In genomic region chr3R:21269923-21270322, dm6 we compare ENCODE assay signal across 1 fruit fly cellular context.
TF ChIP-seq lines count a peak whose summit lies in the region.

TSS of gene AP-2sigma (minus strand) at chr3R:21270075.
TSS of gene Idi (plus strand) at chr3R:21270126.

TF ChIP-seq in whole organism, embryonic, 481 proteins besides CTCF, POLR2A, EP300 and RAD21 (continued from another document and continues in another):
- TF ChIP-seq Optix (GFP tag; IDR thresholded peaks at IDR 0.05; lab: Robert Waterston, UW) (no peak), slp2 (GFP tag; optimal IDR thresholded peaks at IDR 0.05; lab: Kevin White, UChicago) (no peak), CG3847 (GFP tag; IDR thresholded peaks at IDR 0.05; lab: Robert Waterston, UW) (peak; percentile 89), az2 (GFP tag; optimal IDR thresholded peaks at IDR 0.05; lab: Kevin White, UChicago) (no peak), CG13775 (GFP tag; optimal IDR thresholded peaks at IDR 0.05; lab: Kevin White, UChicago) (peak; percentile 0), NfI (GFP tag; optimal IDR thresholded peaks at IDR 0.05; lab: Kevin White, UChicago) (peak; percentile 20), CG17385 (GFP tag; optimal IDR thresholded peaks at IDR 0.05; lab: Kevin White, UChicago) (peak; percentile 22), ash1 (GFP tag; optimal IDR thresholded peaks at IDR 0.05; lab: Kevin White, UChicago) (no peak), CG3163 (GFP tag; optimal IDR thresholded peaks at IDR 0.05; lab: Kevin White, UChicago) (no peak), Usf (GFP tag; optimal IDR thresholded peaks at IDR 0.05; lab: Kevin White, UChicago) (no peak), ci (GFP tag; IDR thresholded peaks at IDR 0.05; lab: Robert Waterston, UW) (peak; percentile 61; the same call in 2 of the 3 replicates), CG6689 (GFP tag; IDR thresholded peaks at IDR 0.05; lab: Robert Waterston, UW) (no peak), CG10274 (GFP tag; optimal IDR thresholded peaks at IDR 0.05; lab: Kevin White, UChicago) (no peak), CG2712 (tag; optimal IDR thresholded peaks at IDR 0.05; lab: Kevin White, UChicago) (peak; percentile 25), p53 (GFP tag; optimal IDR thresholded peaks at IDR 0.05; lab: Kevin White, UChicago) (no peak), nom (GFP tag; optimal IDR thresholded peaks at IDR 0.05; lab: Kevin White, UChicago) (peak; percentile 27), scrt (GFP tag; optimal IDR thresholded peaks at IDR 0.05; lab: Kevin White, UChicago) (no peak), danr (GFP tag; IDR thresholded peaks at IDR 0.05; lab: Robert Waterston, UW) (no peak), CG2129 (GFP tag; IDR thresholded peaks at IDR 0.05; lab: Robert Waterston, UW; ENCODE audit: partially characterized antibody) (no peak), cas (GFP tag; IDR thresholded peaks at IDR 0.05; lab: Robert Waterston, UW) (no peak), psq (GFP tag; optimal IDR thresholded peaks at IDR 0.05; lab: Kevin White, UChicago) (no peak), CG8944 (GFP tag; optimal IDR thresholded peaks at IDR 0.05; lab: Kevin White, UChicago) (no peak), CG18476 (GFP tag; optimal IDR thresholded peaks at IDR 0.05; lab: Kevin White, UChicago) (no peak), nmo (GFP tag; optimal IDR thresholded peaks at IDR 0.05; lab: Kevin White, UChicago) (peak; percentile 28), CG8478 (optimal IDR thresholded peaks at IDR 0.05; lab: Kevin White, UChicago) (no peak), Nf-YC (tag; optimal IDR thresholded peaks at IDR 0.05; lab: Kevin White, UChicago) (peak; percentile 1), dan (GFP tag; IDR thresholded peaks at IDR 0.05; lab: Robert Waterston, UW) (no peak), gcm (GFP tag; optimal IDR thresholded peaks at IDR 0.05; lab: Kevin White, UChicago) (peak; percentile 40), CG6813 (GFP tag; optimal IDR thresholded peaks at IDR 0.05; lab: Kevin White, UChicago) (no peak), CG16815 (GFP tag; optimal IDR thresholded peaks at IDR 0.05; lab: Kevin White, UChicago) (no peak), Taf1 (GFP tag; IDR thresholded peaks at IDR 0.05; lab: Robert Waterston, UW) (no peak), Nf-YB (GFP tag; optimal IDR thresholded peaks at IDR 0.05; lab: Kevin White, UChicago) (no peak), Trl (optimal IDR thresholded peaks at IDR 0.05; lab: Kevin White, UChicago) (no peak), Trl (GFP tag; optimal IDR thresholded peaks at IDR 0.05; lab: Kevin White, UChicago) (peak; percentile 22), CG6765 (GFP tag; optimal IDR thresholded peaks at IDR 0.05; lab: Kevin White, UChicago) (no peak), trem (tag; optimal IDR thresholded peaks at IDR 0.05; lab: Kevin White, UChicago) (peak; percentile 99), CG1529 (GFP tag; optimal IDR thresholded peaks at IDR 0.05; lab: Kevin White, UChicago) (no peak), CG14965 (GFP tag; optimal IDR thresholded peaks at IDR 0.05; lab: Kevin White, UChicago; ENCODE audit: borderline replicate concordance) (no peak), CG17359 (tag; optimal IDR thresholded peaks at IDR 0.05; lab: Kevin White, UChicago) (no peak), CG6272 (GFP tag; IDR thresholded peaks at IDR 0.05; lab: Robert Waterston, UW) (no peak), CG12236 (GFP tag; optimal IDR thresholded peaks at IDR 0.05; lab: Kevin White, UChicago) (no peak), HHEX (GFP tag; optimal IDR thresholded peaks at IDR 0.05; lab: Kevin White, UChicago) (no peak), CG9215 (GFP tag; IDR thresholded peaks at IDR 0.05; lab: Robert Waterston, UW) (no peak), fd102C (GFP tag; optimal IDR thresholded peaks at IDR 0.05; lab: Kevin White, UChicago) (no peak), Nf-YA (GFP tag; IDR thresholded peaks at IDR 0.05; lab: Robert Waterston, UW) (no peak), CG3407 (GFP tag; optimal IDR thresholded peaks at IDR 0.05; lab: Kevin White, UChicago) (no peak), Hr39 (optimal IDR thresholded peaks at IDR 0.05; lab: Kevin White, UChicago) (no peak), dmrt99B (tag; optimal IDR thresholded peaks at IDR 0.05; lab: Kevin White, UChicago) (no peak), CG12104 (GFP tag; optimal IDR thresholded peaks at IDR 0.05; lab: Kevin White, UChicago) (no peak), Oaz (GFP tag; IDR thresholded peaks at IDR 0.05; lab: Robert Waterston, UW) (no peak), sr (GFP tag; IDR thresholded peaks at IDR 0.05; lab: Robert Waterston, UW) (peak; percentile 61; the same call in 2 of the 3 replicates), Opbp (GFP tag; IDR thresholded peaks at IDR 0.05; lab: Robert Waterston, UW; ENCODE audit: partially characterized antibody) (0 out of 3 replicates have a peak, but pooled peaks have one; percentile 45), knrl (GFP tag; IDR thresholded peaks at IDR 0.05; lab: Robert Waterston, UW; ENCODE audit: partially characterized antibody) (no peak; the same call in 2 of the 3 replicates), tup (GFP tag; optimal IDR thresholded peaks at IDR 0.05; lab: Kevin White, UChicago) (no peak), CG17568 (GFP tag; optimal IDR thresholded peaks at IDR 0.05; lab: Kevin White, UChicago) (no peak), ewg (GFP tag; optimal IDR thresholded peaks at IDR 0.05; lab: Kevin White, UChicago) (peak; percentile 11), salm (tag; optimal IDR thresholded peaks at IDR 0.05; lab: Kevin White, UChicago) (peak; percentile 0), Stat92E (GFP tag; optimal IDR thresholded peaks at IDR 0.05; lab: Kevin White, UChicago) (no peak), jing (GFP tag; optimal IDR thresholded peaks at IDR 0.05; lab: Kevin White, UChicago) (no peak), sim (GFP tag; IDR thresholded peaks at IDR 0.05; lab: Robert Waterston, UW) (no peak), wdn (GFP tag; IDR thresholded peaks at IDR 0.05; lab: Robert Waterston, UW) (no peak), CG7963 (GFP tag; IDR thresholded peaks at IDR 0.05; lab: Robert Waterston, UW; ENCODE audit: partially characterized antibody) (no peak), croc (GFP tag; conservative IDR thresholded peaks at IDR 0.05; lab: Robert Waterston, UW) (peak; percentile 24; the same call in 1 of the 3 replicates), gce (GFP tag; IDR thresholded peaks at IDR 0.05; lab: Robert Waterston, UW) (no peak), Mes4 (GFP tag; optimal IDR thresholded peaks at IDR 0.05; lab: Kevin White, UChicago) (peak; percentile 16), CG4404 (GFP tag; IDR thresholded peaks at IDR 0.05; lab: Robert Waterston, UW) (no peak), ERR (GFP tag; optimal IDR thresholded peaks at IDR 0.05; lab: Kevin White, UChicago) (peak; percentile 0), lbe (GFP tag; optimal IDR thresholded peaks at IDR 0.05; lab: Kevin White, UChicago) (no peak), Adf1 (GFP tag; IDR thresholded peaks at IDR 0.05; lab: Robert Waterston, UW) (no peak), CG34224 (GFP tag; IDR thresholded peaks at IDR 0.05; lab: Robert Waterston, UW; ENCODE audit: partially characterized antibody) (peak; percentile 51), CG2202 (tag; optimal IDR thresholded peaks at IDR 0.05; lab: Kevin White, UChicago) (peak; percentile 17), CG33213 (GFP tag; optimal IDR thresholded peaks at IDR 0.05; lab: Kevin White, UChicago) (no peak), mam (GFP tag; optimal IDR thresholded peaks at IDR 0.05; lab: Kevin White, UChicago) (peak; percentile 30), fd96Cb (tag; optimal IDR thresholded peaks at IDR 0.05; lab: Kevin White, UChicago) (no peak), gfzf (GFP tag; optimal IDR thresholded peaks at IDR 0.05; lab: Kevin White, UChicago) (peak; percentile 17), Drgx (GFP tag; IDR thresholded peaks at IDR 0.05; lab: Robert Waterston, UW) (no peak), lmd (GFP tag; IDR thresholded peaks at IDR 0.05; lab: Robert Waterston, UW) (0 out of 2 replicates have a peak, but pooled peaks have one; percentile 10), kah (GFP tag; optimal IDR thresholded peaks at IDR 0.05; lab: Kevin White, UChicago) (no peak), GATAe (GFP tag; conservative IDR thresholded peaks at IDR 0.05; lab: Robert Waterston, UW) (no peak), CG7786 (GFP tag; optimal IDR thresholded peaks at IDR 0.05; lab: Kevin White, UChicago) (peak; percentile 34), sima (GFP tag; optimal IDR thresholded peaks at IDR 0.05; lab: Kevin White, UChicago) (no peak), dm (GFP tag; optimal IDR thresholded peaks at IDR 0.05; lab: Kevin White, UChicago) (no peak), CG10147 (GFP tag; optimal IDR thresholded peaks at IDR 0.05; lab: Kevin White, UChicago) (no peak), bowl (GFP tag; IDR thresholded peaks at IDR 0.05; lab: Robert Waterston, UW) (no peak), seq (GFP tag; IDR thresholded peaks at IDR 0.05; lab: Robert Waterston, UW) (no peak), Rx (GFP tag; IDR thresholded peaks at IDR 0.05; lab: Robert Waterston, UW) (no peak), zf30C (GFP tag; optimal IDR thresholded peaks at IDR 0.05; lab: Kevin White, UChicago) (no peak), CG10267 (tag; optimal IDR thresholded peaks at IDR 0.05; lab: Kevin White, UChicago) (peak; percentile 93), zen2 (GFP tag; IDR thresholded peaks at IDR 0.05; lab: Robert Waterston, UW; ENCODE audit: partially characterized antibody) (no peak), gsb (GFP tag; IDR thresholded peaks at IDR 0.05; lab: Robert Waterston, UW) (no peak), CG13424 (tag; optimal IDR thresholded peaks at IDR 0.05; lab: Kevin White, UChicago) (no peak), ase (GFP tag; IDR thresholded peaks at IDR 0.05; lab: Robert Waterston, UW) (no peak), CG2678 (tag; optimal IDR thresholded peaks at IDR 0.05; lab: Kevin White, UChicago) (peak; percentile 1), CG12071 (GFP tag; optimal IDR thresholded peaks at IDR 0.05; lab: Kevin White, UChicago) (no peak), usp (GFP tag; optimal IDR thresholded peaks at IDR 0.05; lab: Kevin White, UChicago) (no peak), zen (tag; optimal IDR thresholded peaks at IDR 0.05; lab: Kevin White, UChicago) (peak; percentile 55), CG14050 (GFP tag; IDR thresholded peaks at IDR 0.05; lab: Robert Waterston, UW) (no peak), tna (GFP tag; IDR thresholded peaks at IDR 0.05; lab: Robert Waterston, UW; ENCODE audit: partially characterized antibody) (no peak), tio (GFP tag; optimal IDR thresholded peaks at IDR 0.05; lab: Kevin White, UChicago) (no peak), CG2875 (GFP tag; optimal IDR thresholded peaks at IDR 0.05; lab: Kevin White, UChicago) (no peak), onecut (GFP tag; IDR thresholded peaks at IDR 0.05; lab: Robert Waterston, UW) (no peak), CG9876 (GFP tag; optimal IDR thresholded peaks at IDR 0.05; lab: Kevin White, UChicago) (no peak), Elba2 (GFP tag; optimal IDR thresholded peaks at IDR 0.05; lab: Kevin White, UChicago) (no peak), CG12744 (GFP tag; optimal IDR thresholded peaks at IDR 0.05; lab: Kevin White, UChicago) (no peak), ac (GFP tag; optimal IDR thresholded peaks at IDR 0.05; lab: Kevin White, UChicago) (no peak), CG10321 (GFP tag; IDR thresholded peaks at IDR 0.05; lab: Robert Waterston, UW) (no peak), CG17802 (tag; optimal IDR thresholded peaks at IDR 0.05; lab: Kevin White, UChicago) (no peak), gem (tag; optimal IDR thresholded peaks at IDR 0.05; lab: Kevin White, UChicago) (no peak), ssp (GFP tag; IDR thresholded peaks at IDR 0.05; lab: Robert Waterston, UW) (no peak), CG6254 (GFP tag; optimal IDR thresholded peaks at IDR 0.05; lab: Kevin White, UChicago) (no peak), Dip3 (GFP tag; optimal IDR thresholded peaks at IDR 0.05; lab: Kevin White, UChicago) (peak; percentile 14), pros (GFP tag; optimal IDR thresholded peaks at IDR 0.05; lab: Kevin White, UChicago) (no peak), B-H1 (GFP tag; IDR thresholded peaks at IDR 0.05; lab: Robert Waterston, UW) (no peak), CG4282 (GFP tag; optimal IDR thresholded peaks at IDR 0.05; lab: Kevin White, UChicago) (no peak), Six4 (GFP tag; optimal IDR thresholded peaks at IDR 0.05; lab: Kevin White, UChicago) (no peak), corto (GFP tag; optimal IDR thresholded peaks at IDR 0.05; lab: Kevin White, UChicago) (no peak), Sin3A (optimal IDR thresholded peaks at IDR 0.05; lab: Kevin White, UChicago) (peak; percentile 44), Myb (GFP tag; optimal IDR thresholded peaks at IDR 0.05; lab: Kevin White, UChicago) (peak; percentile 29), pb (GFP tag; optimal IDR thresholded peaks at IDR 0.05; lab: Kevin White, UChicago) (no peak), CG10654 (GFP tag; optimal IDR thresholded peaks at IDR 0.05; lab: Kevin White, UChicago) (no peak), CG4328 (GFP tag; optimal IDR thresholded peaks at IDR 0.05; lab: Kevin White, UChicago) (no peak), org-1 (GFP tag; optimal IDR thresholded peaks at IDR 0.05; lab: Kevin White, UChicago) (no peak), CG7372 (GFP tag; IDR thresholded peaks at IDR 0.05; lab: Robert Waterston, UW) (no peak), Fer3 (tag; optimal IDR thresholded peaks at IDR 0.05; lab: Kevin White, UChicago) (peak; percentile 23), Ada2b (GFP tag; IDR thresholded peaks at IDR 0.05; lab: Robert Waterston, UW) (no peak), CG10543 (GFP tag; optimal IDR thresholded peaks at IDR 0.05; lab: Kevin White, UChicago) (peak; percentile 30), hb (GFP tag; IDR thresholded peaks at IDR 0.05; lab: Robert Waterston, UW; ENCODE audit: partially characterized antibody) (no peak), lilli (GFP tag; optimal IDR thresholded peaks at IDR 0.05; lab: Kevin White, UChicago) (peak; percentile 10), Bteb2 (GFP tag; optimal IDR thresholded peaks at IDR 0.05; lab: Kevin White, UChicago) (no peak), CG1647 (GFP tag; optimal IDR thresholded peaks at IDR 0.05; lab: Kevin White, UChicago) (no peak), tin (GFP tag; optimal IDR thresholded peaks at IDR 0.05; lab: Kevin White, UChicago) (no peak), cg (GFP tag; optimal IDR thresholded peaks at IDR 0.05; lab: Kevin White, UChicago) (no peak), tx (GFP tag; optimal IDR thresholded peaks at IDR 0.05; lab: Kevin White, UChicago) (no peak), HLHmδ (GFP tag; optimal IDR thresholded peaks at IDR 0.05; lab: Kevin White, UChicago) (peak; percentile 92), vnd (GFP tag; IDR thresholded peaks at IDR 0.05; lab: Robert Waterston, UW; ENCODE audit: partially characterized antibody) (no peak), Fer1 (GFP tag; optimal IDR thresholded peaks at IDR 0.05; lab: Kevin White, UChicago) (peak; percentile 3), crol (GFP tag; IDR thresholded peaks at IDR 0.05; lab: Robert Waterston, UW) (no peak)
